Worm (Caenorhabditis elegans) whole organism, young adult: ENCODE data around the gene srx-101.

Experiments
- F37B4.10 ChIP-seq: fragments of 200-800 bp; sonication (Bioruptor generic); IDR thresholded peaks from 2 replicates; pipeline ENCODE4 v1.3.6; 2022; ENCODE audit warnings: missing genetic modification characterization, missing compliant biosample characterization
- F52B5.7 ChIP-seq: sonication (generic microtip); optimal IDR thresholded peaks from 2 replicates; lab custom pipeline; 2016; ENCODE audit warnings: mild to moderate bottlenecking, missing genetic modification characterization, missing compliant biosample characterization
- F57C9.4 ChIP-seq: sonication (generic microtip); optimal IDR thresholded peaks from 2 replicates; lab custom pipeline; 2017; ENCODE audit warnings: mild to moderate bottlenecking, missing genetic modification characterization, missing compliant biosample characterization
- T07F8.4 ChIP-seq: sonication (generic microtip); optimal IDR thresholded peaks from 2 replicates; lab custom pipeline; 2016; ENCODE audit warnings: mild to moderate bottlenecking, missing genetic modification characterization, moderate library complexity, missing compliant biosample characterization
- Y56A3A.18 ChIP-seq: fragments of 200-800 bp; sonication (Bioruptor generic); IDR thresholded peaks from 2 replicates; pipeline ENCODE4 v1.3.6; 2022; ENCODE audit warnings: missing genetic modification reagents, missing genetic modification characterization, missing compliant biosample characterization
- Y67H2A.10 ChIP-seq: fragments of 200-800 bp; sonication (Bioruptor generic); conservative IDR thresholded peaks from 2 replicates; pipeline ENCODE4 v1.3.6; 2022; ENCODE audit warnings: missing genetic modification reagents, missing genetic modification characterization, missing compliant biosample characterization
- Y79H2A.3 ChIP-seq: fragments of 200-800 bp; sonication (Bioruptor generic); conservative IDR thresholded peaks from 2 replicates; pipeline ENCODE4 v1.3.6; 2022; ENCODE audit warnings: missing genetic modification reagents, missing genetic modification characterization, missing compliant biosample characterization
- athp-1 ChIP-seq: sonication (generic microtip); optimal IDR thresholded peaks from 2 replicates; lab custom pipeline; 2017; ENCODE audit warnings: mild to moderate bottlenecking, missing genetic modification characterization, missing compliant biosample characterization
- attf-6 ChIP-seq: fragments of 200-800 bp; sonication (Bioruptor generic); IDR thresholded peaks from 2 replicates; pipeline ENCODE4 v1.3.6; 2022; ENCODE audit warnings: missing genetic modification reagents, missing genetic modification characterization, missing compliant biosample characterization
- cebp-1 ChIP-seq, 2 experiments: fragments of 200-800 bp in 1 of 2; sonication (Bioruptor generic) in 1 of 2; sonication (generic microtip) in 1 of 2; IDR thresholded peaks in 1 of 2; optimal IDR thresholded peaks in 1 of 2; 2 replicates each; pipeline versions ENCODE4 v1.3.6 to Lab custom; 2017 to 2022; ENCODE audit warnings: missing compliant biosample characterization in 2 of 2, missing genetic modification characterization in 2 of 2, mild to moderate bottlenecking in 1 of 2, missing genetic modification reagents in 1 of 2, moderate library complexity in 1 of 2
- ceh-27 ChIP-seq: fragments of 200-800 bp; sonication (Bioruptor generic); optimal IDR thresholded peaks from 2 replicates; lab custom pipeline; 2018; ENCODE audit warnings: mild to moderate bottlenecking, missing genetic modification characterization, moderate library complexity, missing compliant biosample characterization
- ceh-79 ChIP-seq: sonication (generic microtip); optimal IDR thresholded peaks from 2 replicates; lab custom pipeline; 2017; ENCODE audit warnings: mild to moderate bottlenecking, missing genetic modification characterization, missing compliant biosample characterization
- chd-7 ChIP-seq: sonication (generic microtip); optimal IDR thresholded peaks from 2 replicates; lab custom pipeline; 2016; ENCODE audit warnings: mild to moderate bottlenecking, missing genetic modification characterization, moderate library complexity, missing compliant biosample characterization
- dox-1 ChIP-seq: fragments of 200-800 bp; sonication (Bioruptor generic); IDR thresholded peaks from 2 replicates; pipeline ENCODE4 v1.3.6; 2022; ENCODE audit warnings: missing genetic modification reagents, missing genetic modification characterization, missing compliant biosample characterization
- egl-18 ChIP-seq: fragments of 200-800 bp; sonication (Bioruptor generic); IDR thresholded peaks from 2 replicates; pipeline ENCODE4 v1.3.6; 2022; ENCODE audit warnings: missing genetic modification reagents, missing genetic modification characterization, missing compliant biosample characterization
- ets-4 ChIP-seq: fragments of 200-800 bp; sonication (Bioruptor generic); optimal IDR thresholded peaks from 2 replicates; lab custom pipeline; 2018; ENCODE audit warnings: mild to moderate bottlenecking, missing genetic modification characterization, missing compliant biosample characterization
- him-1 ChIP-seq: sonication (generic microtip); optimal IDR thresholded peaks from 2 replicates; lab custom pipeline; 2016; ENCODE audit warnings: missing genotype, missing genetic modification reagents, missing genetic modification characterization, missing compliant biosample characterization
- hlh-26 ChIP-seq: fragments of 200-800 bp; sonication (Bioruptor generic); conservative IDR thresholded peaks from 2 replicates; pipeline ENCODE4 v1.3.6; 2022; ENCODE audit warnings: missing genetic modification reagents, missing genetic modification characterization, missing compliant biosample characterization
- hmg-1.2 ChIP-seq: fragments of 200-800 bp; sonication (Bioruptor generic); IDR thresholded peaks from 2 replicates; pipeline ENCODE4 v1.3.6; 2022; ENCODE audit warnings: missing genetic modification reagents, missing genetic modification characterization, missing compliant biosample characterization
- hrde-1 ChIP-seq: sonication (generic microtip); optimal IDR thresholded peaks from 2 replicates; lab custom pipeline; 2016; ENCODE audit warnings: missing genetic modification characterization, mild to moderate bottlenecking, missing compliant biosample characterization, moderate library complexity, missing genotype, missing genetic modification reagents, borderline replicate concordance
- lag-1 ChIP-seq: fragments of 200-800 bp; sonication (Bioruptor generic); IDR thresholded peaks from 2 replicates; pipeline ENCODE4 v1.3.6; 2022; ENCODE audit warnings: missing genetic modification reagents, missing genetic modification characterization, missing compliant biosample characterization
- let-526 ChIP-seq: fragments of 200-800 bp; sonication (Bioruptor generic); IDR thresholded peaks from 2 replicates; pipeline ENCODE4 v1.3.6; 2022; ENCODE audit warnings: missing genetic modification reagents, missing genetic modification characterization, missing compliant biosample characterization
- let-607 ChIP-seq, 2 experiments: fragments of 200-800 bp in 1 of 2; sonication (Bioruptor generic) in 1 of 2; sonication (generic microtip) in 1 of 2; optimal IDR thresholded peaks; 2 replicates each; lab custom pipeline; 2016 to 2018; ENCODE audit warnings: mild to moderate bottlenecking in 2 of 2, missing compliant biosample characterization in 2 of 2, missing genetic modification characterization in 2 of 2, moderate library complexity in 2 of 2, missing genotype in 1 of 2
- lin-26 ChIP-seq: fragments of 200-800 bp; sonication (Bioruptor generic); IDR thresholded peaks from 2 replicates; pipeline ENCODE4 v1.3.6; 2022; ENCODE audit warnings: missing genetic modification reagents, missing genetic modification characterization, missing compliant biosample characterization
- madf-10 ChIP-seq: sonication (generic microtip); optimal IDR thresholded peaks from 2 replicates; lab custom pipeline; 2016; ENCODE audit warnings: mild to moderate bottlenecking, missing genetic modification characterization, missing compliant biosample characterization
- nhr-120 ChIP-seq: fragments of 200-800 bp; sonication (Bioruptor generic); IDR thresholded peaks from 2 replicates; pipeline ENCODE4 v1.3.6; 2022; ENCODE audit warnings: missing genetic modification characterization, missing compliant biosample characterization
- nhr-179 ChIP-seq: sonication (generic microtip); optimal IDR thresholded peaks from 2 replicates; lab custom pipeline; 2016; ENCODE audit warnings: mild to moderate bottlenecking, missing genetic modification characterization, missing compliant biosample characterization
- pbrm-1 ChIP-seq: fragments of 200-800 bp; sonication (Bioruptor generic); IDR thresholded peaks from 2 replicates; pipeline ENCODE4 v1.3.6; 2022; ENCODE audit warnings: missing genetic modification reagents, missing genetic modification characterization, missing compliant biosample characterization
- pha-4 ChIP-seq: fragments of 150-350 bp; sonication (generic microtip); optimal IDR thresholded peaks from 2 replicates; lab custom pipeline; 2014; ENCODE audit warnings: missing biosample characterization, missing genetic modification reagents, missing genetic modification characterization
- rec-8 ChIP-seq, 2 experiments: sonication (generic microtip); optimal IDR thresholded peaks; 2 replicates each; lab custom pipeline; 2016; ENCODE audit warnings: mild to moderate bottlenecking in 2 of 2, missing genetic modification characterization in 2 of 2, missing genetic modification reagents in 2 of 2, missing genotype in 2 of 2, missing biosample characterization in 1 of 2, missing compliant biosample characterization in 1 of 2, moderate library complexity in 1 of 2
- snpc-1.1 ChIP-seq: sonication (generic microtip); optimal IDR thresholded peaks from 2 replicates; lab custom pipeline; 2017; ENCODE audit warnings: missing genetic modification characterization, mild to moderate bottlenecking, missing compliant biosample characterization, antibody characterized with exemption, moderate library complexity, missing genotype, missing genetic modification reagents; ENCODE audit not compliant: insufficient read depth
- snpc-4 ChIP-seq, 5 experiments: fragments of 150-350 bp in 1 of 5; sonication (generic microtip) in 4 of 5; optimal IDR thresholded peaks; 2 replicates each; lab custom pipeline; 2014 to 2018; ENCODE audit warnings: missing genetic modification characterization in 5 of 5, missing biosample characterization in 3 of 5, antibody characterized with exemption in 2 of 5, mild to moderate bottlenecking in 2 of 5, missing compliant biosample characterization in 2 of 5, missing genotype in 2 of 5, moderate library complexity in 2 of 5, missing genetic modification reagents in 1 of 5
- sptf-2 ChIP-seq: fragments of 200-800 bp; sonication (Bioruptor generic); optimal IDR thresholded peaks from 2 replicates; lab custom pipeline; 2018; ENCODE audit warnings: mild to moderate bottlenecking, missing genetic modification characterization, missing compliant biosample characterization
- unc-62 ChIP-seq: fragments of 150-350 bp; optimal IDR thresholded peaks from 2 replicates; lab custom pipeline; 2014; ENCODE audit warnings: missing biosample characterization, missing genetic modification reagents, missing genetic modification characterization
- zfh-2 ChIP-seq: fragments of 200-800 bp; sonication (Bioruptor generic); conservative IDR thresholded peaks from 2 replicates; pipeline ENCODE4 v1.3.6; 2022; ENCODE audit warnings: missing genetic modification reagents, missing genetic modification characterization, missing compliant biosample characterization
- ztf-18 ChIP-seq: sonication (generic microtip); optimal IDR thresholded peaks from 2 replicates; lab custom pipeline; 2016; ENCODE audit warnings: missing genotype, mild to moderate bottlenecking, missing genetic modification characterization, missing compliant biosample characterization
- ztf-28 ChIP-seq: fragments of 200-800 bp; sonication (Bioruptor generic); IDR thresholded peaks from 2 replicates; pipeline ENCODE4 v1.3.6; 2022; ENCODE audit warnings: missing genetic modification reagents, missing genetic modification characterization, missing compliant biosample characterization

Gene srx-101

ce11 chrII:3655378-3655777, 35.2 kb downstream of the srx-101 start, which contains the start of gene F19B10.5:
Gene F19B10.5, plus strand, starts transcription at chrII:3655678.
- TF ChIP-seq Y79H2A.3 (GFP tag; lab: Robert Waterston, UW) (no peak), F37B4.10 (no peak), pbrm-1 (GFP tag; lab: Robert Waterston, UW) (no peak), athp-1 (tag; lab: Kevin White, UChicago) (no peak), rec-8 (tag; optimal IDR thresholded peaks at IDR 0.05; lab: Kevin White, UChicago) (no peak), hlh-26 (GFP tag; lab: Robert Waterston, UW) (no peak), egl-18 (GFP tag; lab: Robert Waterston, UW) (no peak), ets-4 (GFP tag; lab: Kevin White, UChicago) (no peak), dox-1 (no peak), madf-10 (tag; lab: Kevin White, UChicago) (no peak), lag-1 (no peak), unc-62 (GFP tag; lab: Kevin White, UChicago) (no peak), let-526 (no peak), ceh-79 (tag; lab: Kevin White, UChicago) (no peak), T07F8.4 (tag; lab: Kevin White, UChicago) (no peak), F57C9.4 (no peak), hrde-1 (tag; lab: Kevin White, UChicago) (no peak)

- TF ChIP-seq nhr-179 (no peak), zfh-2 (no peak), snpc-4 (GFP tag; optimal IDR thresholded peaks at IDR 0.05; lab: Kevin White, UChicago) (no peak), snpc-4 (tag; optimal IDR thresholded peaks at IDR 0.05; lab: Kevin White, UChicago) (no peak)
Observed at ce11 chrII:3647111-3647510, 43.4 kb downstream of the srx-101 start, which contains the start of gene fbxb-33. Gene fbxb-33, plus strand, starts transcription at chrII:3647411.

ce11 chrII:3641197-3641596, 49.3 kb downstream of the srx-101 start, which contains the start of gene M151.1:
Gene M151.1, plus strand, starts transcription at chrII:3641497.
- TF ChIP-seq cebp-1 (GFP tag; IDR thresholded peaks at IDR 0.05; lab: Robert Waterston, UW) (no peak), cebp-1 (tag; optimal IDR thresholded peaks at IDR 0.05; lab: Kevin White, UChicago) (no peak), ceh-27 (no peak), attf-6 (GFP tag; lab: Robert Waterston, UW) (no peak), Y79H2A.3 (GFP tag; lab: Robert Waterston, UW) (no peak), snpc-1.1 (tag; lab: Kevin White, UChicago) (no peak), F52B5.7 (tag; lab: Kevin White, UChicago) (no peak), athp-1 (tag; lab: Kevin White, UChicago) (no peak), him-1 (tag; lab: Kevin White, UChicago) (no peak), sptf-2 (GFP tag; lab: Kevin White, UChicago) (no peak), lin-26 (GFP tag; lab: Robert Waterston, UW) (no peak), nhr-120 (GFP tag; lab: Robert Waterston, UW) (no peak), Y67H2A.10 (GFP tag; lab: Robert Waterston, UW) (no peak), ztf-28 (GFP tag; lab: Robert Waterston, UW) (no peak), Y56A3A.18 (no peak), hmg-1.2 (GFP tag; lab: Robert Waterston, UW) (no peak), hlh-26 (GFP tag; lab: Robert Waterston, UW) (no peak), chd-7 (tag; lab: Kevin White, UChicago) (no peak), let-607 (tag; optimal IDR thresholded peaks at IDR 0.05; lab: Kevin White, UChicago) (no peak), ztf-18 (no peak), pha-4 (tag; lab: Kevin White, UChicago) (no peak)
